Fruit fly (Drosophila melanogaster) whole organism, prepupa: ENCODE data around the gene Cyp4ae1.

ENCODE experiments used
- CG11294 ChIP-seq: fragments of 200-800 bp; sonication (Bioruptor generic); IDR thresholded peaks from 2 replicates; pipeline ENCODE4 v1.3.6; 2022; ENCODE audit warnings: missing biosample characterization, missing genetic modification characterization
- CG16779 ChIP-seq: fragments of 200-800 bp; sonication (Bioruptor generic); optimal IDR thresholded peaks from 3 replicates; lab custom pipeline; 2017; ENCODE audit warnings: missing biosample characterization, mild to moderate bottlenecking, missing genetic modification characterization
- CG6276 ChIP-seq: fragments of 200-800 bp; sonication (Bioruptor generic); optimal IDR thresholded peaks from 2 replicates; lab custom pipeline; 2017; ENCODE audit warnings: missing biosample characterization, mild to moderate bottlenecking, missing genetic modification characterization
- CG6854 ChIP-seq: fragments of 200-800 bp; sonication (Bioruptor generic); optimal IDR thresholded peaks from 2 replicates; lab custom pipeline; 2017; ENCODE audit warnings: missing biosample characterization, mild to moderate bottlenecking, missing genetic modification characterization
- Eip78C ChIP-seq: fragments of 200-800 bp; sonication (Bioruptor generic); peaks from one replicate; lab custom pipeline; 2016; ENCODE audit warnings: missing biosample characterization, missing genetic modification characterization
- Eip93F ChIP-seq: fragments of 200-800 bp; sonication (Bioruptor generic); optimal IDR thresholded peaks from 2 replicates; lab custom pipeline; 2016; ENCODE audit warnings: missing biosample characterization, mild to moderate bottlenecking, missing genetic modification characterization
- Hr4 ChIP-seq: fragments of 200-800 bp; sonication (Bioruptor generic); optimal IDR thresholded peaks from 3 replicates; lab custom pipeline; 2016; ENCODE audit warnings: missing biosample characterization, missing genetic modification characterization
- Sox102F ChIP-seq: fragments of 200-800 bp; sonication (Bioruptor generic); optimal IDR thresholded peaks from 2 replicates; lab custom pipeline; 2016; ENCODE audit warnings: missing biosample characterization, mild to moderate bottlenecking, missing genetic modification characterization
- dsx ChIP-seq: fragments of 200-800 bp; optimal IDR thresholded peaks from 3 replicates; lab custom pipeline; 2019; ENCODE audit warnings: missing biosample characterization, mild to moderate bottlenecking, missing genetic modification characterization, moderate library complexity; ENCODE audit not compliant: poor library complexity, severe bottlenecking
- fd85E ChIP-seq: fragments of 200-800 bp; sonication (Bioruptor generic); optimal IDR thresholded peaks from 3 replicates; lab custom pipeline; 2016; ENCODE audit warnings: missing biosample characterization, missing genetic modification characterization

- TF ChIP-seq dsx (GFP tag; lab: Kevin White, UChicago) (no peak), CG16779 (tag; lab: Kevin White, UChicago) (no peak), Hr4 (GFP tag; lab: Kevin White, UChicago) (no peak), Sox102F (no peak), Eip78C (GFP tag; lab: Kevin White, UChicago) (peak; percentile 51), Eip93F (GFP tag; lab: Kevin White, UChicago) (no peak), CG6276 (GFP tag; lab: Kevin White, UChicago) (peak; percentile 19), CG6854 (GFP tag; lab: Kevin White, UChicago) (no peak), fd85E (GFP tag; lab: Kevin White, UChicago) (no peak), CG11294 (no peak)
These were observed 20.1 kb upstream of the Cyp4ae1 start, which contains the start of gene wapl for dm6 chrX:2158668-2159163.
